Worm (Caenorhabditis elegans): ENCODE measurements around the gene txt-14.

ce11 chrV:18614498-18614897, 32.0 kb downstream of the txt-14 start:
- TF ChIP-seq blmp-1 (tag; optimal IDR thresholded peaks at IDR 0.05) (no peak), mab-5 (tag; optimal IDR thresholded peaks at IDR 0.05) (no peak), unc-39 (tag; optimal IDR thresholded peaks at IDR 0.05) (no peak)
